Fruit fly (Drosophila melanogaster) whole organism, wandering third instar larva: ENCODE measurements around the gene CG4496.

Experiments
- Abd-B ChIP-seq: fragments of >200 bp; optimal IDR thresholded peaks from 2 replicates; lab custom pipeline; 2017; ENCODE audit warnings: missing biosample characterization, missing genetic modification characterization
- CG32264 ChIP-seq: fragments of 200-800 bp; sonication (Bioruptor generic); optimal IDR thresholded peaks from 2 replicates; lab custom pipeline; 2016; ENCODE audit warnings: missing biosample characterization, missing genetic modification characterization
- CG9705 ChIP-seq: fragments of 200-800 bp; sonication (Bioruptor generic); optimal IDR thresholded peaks from 2 replicates; lab custom pipeline; 2018; ENCODE audit warnings: missing biosample characterization, mild to moderate bottlenecking, missing genetic modification characterization
- CrebA ChIP-seq: fragments of 200-800 bp; sonication (Bioruptor generic); optimal IDR thresholded peaks from 2 replicates; lab custom pipeline; 2016; ENCODE audit warnings: missing biosample characterization, mild to moderate bottlenecking, missing genetic modification characterization, borderline replicate concordance
- Dfd ChIP-seq: fragments of >200 bp; optimal IDR thresholded peaks from 2 replicates; lab custom pipeline; 2017; ENCODE audit warnings: missing biosample characterization, missing genetic modification characterization
- GATAd ChIP-seq: sonication (Bioruptor generic); optimal IDR thresholded peaks from 2 replicates; lab custom pipeline; 2016; ENCODE audit warnings: missing biosample characterization, missing genetic modification characterization
- HLH106 ChIP-seq: fragments of 200-800 bp; optimal IDR thresholded peaks from 3 replicates; lab custom pipeline; 2019; ENCODE audit warnings: missing biosample characterization, mild to moderate bottlenecking, missing genetic modification characterization, moderate library complexity
- Hnf4 ChIP-seq: fragments of 200-800 bp; sonication (Bioruptor generic); optimal IDR thresholded peaks from 2 replicates; lab custom pipeline; 2016; ENCODE audit warnings: missing biosample characterization, mild to moderate bottlenecking, missing genetic modification characterization
- Hr78 ChIP-seq: fragments of >200 bp; optimal IDR thresholded peaks from 2 replicates; lab custom pipeline; 2017; ENCODE audit warnings: missing biosample characterization, missing genetic modification characterization
- Hr83 ChIP-seq: fragments of 200-300 bp; sonication (Bioruptor generic); optimal IDR thresholded peaks from 2 replicates; lab custom pipeline; 2016; ENCODE audit warnings: missing biosample characterization, mild to moderate bottlenecking, missing genetic modification characterization, moderate library complexity; ENCODE audit not compliant: poor library complexity, severe bottlenecking
- Jra ChIP-seq: sonication (Bioruptor generic); optimal IDR thresholded peaks from 2 replicates; lab custom pipeline; 2016; ENCODE audit warnings: missing biosample characterization, missing genetic modification characterization
- Mio ChIP-seq: sonication (Bioruptor generic); optimal IDR thresholded peaks from 2 replicates; lab custom pipeline; 2016; ENCODE audit warnings: missing biosample characterization, missing genetic modification characterization
- Myc ChIP-seq: fragments of >200 bp; optimal IDR thresholded peaks from 2 replicates; lab custom pipeline; 2017
- OdsH ChIP-seq: fragments of 200-800 bp; sonication (Bioruptor generic); optimal IDR thresholded peaks from 2 replicates; lab custom pipeline; 2016; ENCODE audit warnings: missing biosample characterization, mild to moderate bottlenecking, missing genetic modification characterization
- Rel ChIP-seq, 2 experiments: fragments of 200-800 bp; sonication (Bioruptor generic) in 1 of 2; optimal IDR thresholded peaks; 2 replicates in 1 of 2; 3 replicates in 1 of 2; lab custom pipeline; 2016 to 2019; ENCODE audit warnings: mild to moderate bottlenecking in 2 of 2, missing biosample characterization in 2 of 2, missing genetic modification characterization in 2 of 2, moderate library complexity in 1 of 2
- Sp1 ChIP-seq: fragments of 200-800 bp; sonication (Bioruptor generic); optimal IDR thresholded peaks from 3 replicates; lab custom pipeline; 2019; ENCODE audit warnings: missing biosample characterization, mild to moderate bottlenecking, missing genetic modification characterization, moderate library complexity
- Vsx2 ChIP-seq: fragments of 200-300, 225-300 bp; sonication (Bioruptor generic); optimal IDR thresholded peaks from 2 replicates; lab custom pipeline; 2018; ENCODE audit warnings: missing biosample characterization, missing genetic modification characterization; ENCODE audit not compliant: partially characterized antibody
- br ChIP-seq: fragments of 200-800 bp; sonication (Bioruptor generic); optimal IDR thresholded peaks from 2 replicates; lab custom pipeline; 2016; ENCODE audit warnings: missing biosample characterization, missing genetic modification characterization
- dmrt93B ChIP-seq: fragments of 200-800 bp; sonication (Bioruptor generic); optimal IDR thresholded peaks from 2 replicates; lab custom pipeline; 2018; ENCODE audit warnings: missing biosample characterization, mild to moderate bottlenecking, missing genetic modification characterization
- dsf ChIP-seq: sonication (Bioruptor generic); optimal IDR thresholded peaks from 2 replicates; lab custom pipeline; 2016; ENCODE audit warnings: missing biosample characterization, missing genetic modification characterization, borderline replicate concordance
- ey ChIP-seq: fragments of 200-800 bp; sonication (Bioruptor generic); optimal IDR thresholded peaks from 2 replicates; lab custom pipeline; 2016; ENCODE audit warnings: missing biosample characterization, missing genetic modification characterization
- foxo ChIP-seq, 2 experiments: fragments of 200-800 bp; sonication (Bioruptor generic); optimal IDR thresholded peaks; 2 replicates in 1 of 2; 3 replicates in 1 of 2; lab custom pipeline; 2016 to 2017; ENCODE audit warnings: missing biosample characterization in 2 of 2, missing genetic modification characterization in 2 of 2
- fru ChIP-seq: fragments of 200-800 bp; sonication (Bioruptor generic); optimal IDR thresholded peaks from 3 replicates; lab custom pipeline; 2016; ENCODE audit warnings: missing biosample characterization, mild to moderate bottlenecking, missing genetic modification characterization
- jim ChIP-seq: fragments of 175-275, 200-325 bp; sonication (Bioruptor generic); optimal IDR thresholded peaks from 2 replicates; lab custom pipeline; 2016; ENCODE audit warnings: missing biosample characterization, mild to moderate bottlenecking, missing genetic modification characterization
- lola ChIP-seq: fragments of >200 bp; optimal IDR thresholded peaks from 2 replicates; lab custom pipeline; 2017; ENCODE audit warnings: missing biosample characterization, missing genetic modification characterization
- pan ChIP-seq: fragments of >200 bp; optimal IDR thresholded peaks from 2 replicates; lab custom pipeline; 2017
- psq ChIP-seq: fragments of 200-800 bp; sonication (Bioruptor generic); optimal IDR thresholded peaks from 3 replicates; lab custom pipeline; 2017; ENCODE audit warnings: missing biosample characterization, mild to moderate bottlenecking, missing genetic modification characterization, moderate library complexity
- rgr ChIP-seq: fragments of 200-800 bp; sonication (Bioruptor generic); optimal IDR thresholded peaks from 3 replicates; lab custom pipeline; 2016; ENCODE audit warnings: missing biosample characterization, mild to moderate bottlenecking, missing genetic modification characterization
- sage ChIP-seq: fragments of 200-800 bp; sonication (Bioruptor generic); optimal IDR thresholded peaks from 2 replicates; lab custom pipeline; 2016; ENCODE audit warnings: missing biosample characterization, mild to moderate bottlenecking, missing genetic modification characterization
- sv ChIP-seq: fragments of 200-800 bp; sonication (Bioruptor generic); optimal IDR thresholded peaks from 3 replicates; lab custom pipeline; 2016; ENCODE audit warnings: missing biosample characterization, missing genetic modification characterization
- tai ChIP-seq: sonication (Bioruptor generic); optimal IDR thresholded peaks from 2 replicates; lab custom pipeline; 2016; ENCODE audit warnings: missing biosample characterization, missing genetic modification characterization
- usp ChIP-seq: fragments of >200 bp; optimal IDR thresholded peaks from 2 replicates; lab custom pipeline; 2017; ENCODE audit warnings: missing biosample characterization, missing genetic modification characterization
- woc ChIP-seq: sonication (Bioruptor generic); optimal IDR thresholded peaks from 2 replicates; lab custom pipeline; 2016; ENCODE audit warnings: missing biosample characterization, mild to moderate bottlenecking, missing genetic modification characterization

CG4496 gene

dm6 chr2L:7232713-7233112 is 42.9 kb upstream of the CG4496 start, which contains the start of gene CG43800:
Gene CG43800, minus strand, starts transcription at chr2L:7232813.
- TF ChIP-seq psq (GFP tag; lab: Kevin White, UChicago) (no peak), Vsx2 (GFP tag; lab: Kevin White, UChicago) (no peak), dmrt93B (GFP tag; lab: Kevin White, UChicago) (no peak), Sp1 (GFP tag; lab: Kevin White, UChicago) (no peak), Abd-B (no peak), Rel (GFP tag; optimal IDR thresholded peaks at IDR 0.05; lab: Kevin White, UChicago) (no peak), Rel (tag; optimal IDR thresholded peaks at IDR 0.05; lab: Kevin White, UChicago) (no peak), dsf (GFP tag; lab: Kevin White, UChicago) (no peak), Hr78 (GFP tag; lab: Kevin White, UChicago) (no peak), woc (GFP tag; lab: Kevin White, UChicago) (no peak), OdsH (no peak), CG9705 (no peak), Mio (no peak), br (GFP tag; lab: Kevin White, UChicago) (no peak), sv (GFP tag; lab: Kevin White, UChicago) (no peak), lola (GFP tag; lab: Kevin White, UChicago) (no peak), CrebA (GFP tag; lab: Kevin White, UChicago) (no peak), jim (GFP tag; lab: Kevin White, UChicago) (no peak), foxo (GFP tag; optimal IDR thresholded peaks at IDR 0.05; lab: Kevin White, UChicago) (no peak), usp (no peak)

- TF ChIP-seq Sp1 (GFP tag; lab: Kevin White, UChicago) (no peak), Hr83 (GFP tag; lab: Kevin White, UChicago) (no peak), pan (lab: Kevin White, UChicago) (no peak)
- TF ChIP-seq, all 38 proteins: peak for 0
Observed at dm6 chr2L:7227434-7227833, 37.6 kb upstream of the CG4496 start, which contains the start of gene CG43799. Gene CG43799, plus strand, starts transcription at chr2L:7227734.

dm6 chr2L:7226587-7226986 is 36.8 kb upstream of the CG4496 start:
- no peak for TF ChIP-seq Hr78 (GFP tag; lab: Kevin White, UChicago)
- no peak for TF ChIP-seq Mio
- TF ChIP-seq usp: no peak
- TF ChIP-seq sage (GFP tag; lab: Kevin White, UChicago): no peak
- no peak for TF ChIP-seq br (GFP tag; lab: Kevin White, UChicago)
- TF ChIP-seq pan (lab: Kevin White, UChicago): no peak
- TF ChIP-seq tai (GFP tag; lab: Kevin White, UChicago): no peak
- TF ChIP-seq Dfd: no peak
- no peak for TF ChIP-seq HLH106 (tag; lab: Kevin White, UChicago)
- TF ChIP-seq CG32264: no peak
- no peak for TF ChIP-seq GATAd (GFP tag; lab: Kevin White, UChicago)
- no peak for TF ChIP-seq CG9705
- TF ChIP-seq sv (GFP tag; lab: Kevin White, UChicago): no peak
- TF ChIP-seq ey (GFP tag; lab: Kevin White, UChicago): no peak
- no peak for TF ChIP-seq Rel (GFP tag; optimal IDR thresholded peaks at IDR 0.05; lab: Kevin White, UChicago)
- no peak for TF ChIP-seq Rel (tag; optimal IDR thresholded peaks at IDR 0.05; lab: Kevin White, UChicago)
- TF ChIP-seq woc (GFP tag; lab: Kevin White, UChicago): no peak
- no peak for TF ChIP-seq Hr83 (GFP tag; lab: Kevin White, UChicago)

dm6 chr2L:7222829-7223272 is 33.0 kb upstream of the CG4496 start, which contains the start of gene mEFG1:
Gene mEFG1, minus strand, starts transcription at chr2L:7223081.
- TF ChIP-seq Jra (GFP tag; lab: Kevin White, UChicago): no peak
- TF ChIP-seq rgr: no peak
- TF ChIP-seq usp: no peak
- no peak for TF ChIP-seq ey (GFP tag; lab: Kevin White, UChicago)
- no peak for TF ChIP-seq br (GFP tag; lab: Kevin White, UChicago)
- TF ChIP-seq tai (GFP tag; lab: Kevin White, UChicago): no peak
- no peak for TF ChIP-seq Sp1 (GFP tag; lab: Kevin White, UChicago)
- no peak for TF ChIP-seq sv (GFP tag; lab: Kevin White, UChicago)
- TF ChIP-seq Hnf4 (GFP tag; lab: Kevin White, UChicago): no peak
- no peak for TF ChIP-seq Mio
- TF ChIP-seq Myc (lab: Kevin White, UChicago): no peak
- no peak for TF ChIP-seq sage (GFP tag; lab: Kevin White, UChicago)
- no peak for TF ChIP-seq fru (GFP tag; lab: Kevin White, UChicago)
- no peak for TF ChIP-seq HLH106 (tag; lab: Kevin White, UChicago)
- no peak for TF ChIP-seq CG32264
- TF ChIP-seq Dfd: no peak
